Worm (Caenorhabditis elegans) whole organism, midembryonic: ENCODE measurements around the gene hpo-36.

Source experiments
- T22C8.4 ChIP-seq: fragments of 200-800 bp; sonication (Bioruptor generic); IDR thresholded peaks from 2 replicates; pipeline ENCODE4 v1.3.6; 2022; ENCODE audit warnings: missing genetic modification characterization, missing compliant biosample characterization
- cog-1 ChIP-seq: sonication (generic microtip); optimal IDR thresholded peaks from 2 replicates; lab custom pipeline; 2016; ENCODE audit warnings: missing genetic modification characterization, missing compliant biosample characterization
- flt-1 ChIP-seq: fragments of 200-800 bp; sonication (Bioruptor generic); IDR thresholded peaks from 2 replicates; pipeline ENCODE4 v1.3.6; 2022; ENCODE audit warnings: missing genetic modification characterization, missing compliant biosample characterization
- klf-2 ChIP-seq: fragments of 200-800 bp; sonication (Bioruptor generic); conservative IDR thresholded peaks from 2 replicates; pipeline ENCODE4 v1.3.6; 2022; ENCODE audit warnings: missing genetic modification reagents, missing genetic modification characterization, missing compliant biosample characterization
- med-1 ChIP-seq: sonication (generic microtip); optimal IDR thresholded peaks from 2 replicates; lab custom pipeline; 2017; ENCODE audit warnings: missing genetic modification characterization, mild to moderate bottlenecking, missing compliant biosample characterization, antibody characterized with exemption, missing genetic modification reagents; ENCODE audit not compliant: insufficient read depth
- ref-1 ChIP-seq: fragments of 200-800 bp; sonication (Bioruptor generic); conservative IDR thresholded peaks from 2 replicates; pipeline ENCODE4 v1.3.6; 2022; ENCODE audit warnings: missing genetic modification reagents, missing genetic modification characterization, missing compliant biosample characterization
- tab-1 ChIP-seq: fragments of 200-800 bp; sonication (Bioruptor generic); IDR thresholded peaks from 2 replicates; pipeline ENCODE4 v1.3.6; 2022; ENCODE audit warnings: missing genetic modification characterization, missing compliant biosample characterization
- ztf-23 ChIP-seq: fragments of 200-800 bp; sonication (Bioruptor generic); IDR thresholded peaks from 2 replicates; pipeline ENCODE4 v1.3.6; 2022; ENCODE audit warnings: missing genetic modification reagents, missing genetic modification characterization, missing compliant biosample characterization
- ztf-29 ChIP-seq: fragments of 200-800 bp; sonication (Bioruptor generic); IDR thresholded peaks from 2 replicates; pipeline ENCODE4 v1.3.6; 2022; ENCODE audit warnings: missing genetic modification reagents, missing genetic modification characterization, missing compliant biosample characterization

hpo-36 gene

ce11 chrV:3682553-3682952 lies 56.6 kb downstream of the hpo-36 start, which contains the start of gene W08A12.3:
TSS of gene W08A12.3 (plus strand) at chrV:3682853.
- TF ChIP-seq tab-1 (no peak), ztf-23 (GFP tag; lab: Robert Waterston, UW) (no peak), flt-1 (GFP tag; lab: Robert Waterston, UW) (no peak), med-1 (GFP tag; lab: Kevin White, UChicago) (no peak), T22C8.4 (GFP tag; lab: Robert Waterston, UW) (no peak), cog-1 (no peak), ztf-29 (GFP tag; lab: Robert Waterston, UW) (no peak), klf-2 (GFP tag; lab: Robert Waterston, UW) (no peak), ref-1 (no peak)

DNA sequence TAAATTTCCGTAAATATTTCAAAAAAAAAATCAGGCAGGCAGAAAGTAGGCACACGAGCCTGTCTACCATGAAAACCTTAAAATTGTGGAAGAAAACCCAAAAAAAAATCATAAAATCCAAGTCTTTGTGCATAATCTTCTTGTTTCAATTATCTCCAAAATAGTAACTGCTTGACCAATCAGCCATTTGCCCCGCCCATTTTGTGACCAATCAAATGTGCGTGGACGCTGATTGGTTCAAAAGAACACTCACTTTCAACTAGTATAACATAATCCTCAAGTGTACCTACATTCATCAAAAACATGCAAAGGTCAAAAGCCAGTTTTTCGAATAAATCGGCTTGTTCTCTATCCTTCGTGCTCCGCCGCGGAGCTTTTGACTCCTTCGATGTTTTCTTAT lies 60.7 kb downstream of the hpo-36 start:
- TF ChIP-seq tab-1 (no peak), ztf-29 (GFP tag; lab: Robert Waterston, UW) (no peak), cog-1 (no peak), flt-1 (GFP tag; lab: Robert Waterston, UW) (no peak), ref-1 (no peak), ztf-23 (GFP tag; lab: Robert Waterston, UW) (no peak), T22C8.4 (GFP tag; lab: Robert Waterston, UW) (no peak), klf-2 (GFP tag; lab: Robert Waterston, UW) (no peak), med-1 (GFP tag; lab: Kevin White, UChicago) (no peak)
